Worm (Caenorhabditis elegans) whole organism, L2 larva: ENCODE measurements around the gene F22B7.3.

Experiments
- C34F6.9 ChIP-seq: fragments of 150-350 bp; optimal IDR thresholded peaks from 2 replicates; lab custom pipeline; 2014; ENCODE audit warnings: missing biosample characterization, missing genetic modification characterization
- F13H6.1 ChIP-seq: sonication (generic microtip); optimal IDR thresholded peaks from 2 replicates; lab custom pipeline; 2016; ENCODE audit warnings: missing genetic modification characterization, missing compliant biosample characterization
- R02D3.7 ChIP-seq: fragments of 150-350 bp; optimal IDR thresholded peaks from 2 replicates; lab custom pipeline; 2014; ENCODE audit warnings: missing biosample characterization, missing genetic modification characterization
- Y55F3AM.14 ChIP-seq: fragments of 200-800 bp; sonication (Bioruptor generic); optimal IDR thresholded peaks from 2 replicates; lab custom pipeline; 2018; ENCODE audit warnings: mild to moderate bottlenecking, missing genetic modification characterization, missing compliant biosample characterization
- alr-1 ChIP-seq: fragments of 150-350 bp; optimal IDR thresholded peaks from 2 replicates; lab custom pipeline; 2014; ENCODE audit warnings: missing biosample characterization, missing genetic modification characterization
- aly-2 ChIP-seq: fragments of 150-350 bp; optimal IDR thresholded peaks from 2 replicates; lab custom pipeline; 2014; ENCODE audit warnings: missing biosample characterization, missing genetic modification characterization
- ama-1 ChIP-seq: fragments of 150-350 bp; optimal IDR thresholded peaks from 2 replicates; lab custom pipeline; 2018; ENCODE audit warnings: inconsistent platforms
- blmp-1 ChIP-seq: sonication (generic microtip); optimal IDR thresholded peaks from 2 replicates; lab custom pipeline; 2017; ENCODE audit warnings: missing genetic modification characterization, mild to moderate bottlenecking, missing compliant biosample characterization, antibody characterized with exemption, moderate library complexity; ENCODE audit not compliant: insufficient read depth
- ceh-16 ChIP-seq: fragments of 150-350 bp; optimal IDR thresholded peaks from 2 replicates; lab custom pipeline; 2014; ENCODE audit warnings: missing biosample characterization, missing genetic modification characterization
- ceh-82 ChIP-seq: fragments of 150-350 bp; optimal IDR thresholded peaks from 2 replicates; lab custom pipeline; 2014; ENCODE audit warnings: missing biosample characterization, missing genetic modification characterization
- crh-2 ChIP-seq: sonication (generic microtip); optimal IDR thresholded peaks from 2 replicates; lab custom pipeline; 2017; ENCODE audit warnings: missing biosample characterization, missing genetic modification characterization
- dmd-4 ChIP-seq: sonication (generic microtip); optimal IDR thresholded peaks from 2 replicates; lab custom pipeline; 2017; ENCODE audit warnings: missing biosample characterization, missing genetic modification characterization
- egl-27 ChIP-seq: sonication (generic microtip); optimal IDR thresholded peaks from 3 replicates; lab custom pipeline; 2017; ENCODE audit warnings: missing biosample characterization, missing genetic modification reagents, missing genetic modification characterization
- elt-1 ChIP-seq: fragments of 150-350 bp; optimal IDR thresholded peaks from 2 replicates; lab custom pipeline; 2014; ENCODE audit warnings: missing biosample characterization, missing genetic modification characterization
- elt-3 ChIP-seq: sonication (generic microtip); optimal IDR thresholded peaks from 2 replicates; lab custom pipeline; 2017; ENCODE audit warnings: missing biosample characterization, missing genetic modification characterization
- fos-1 ChIP-seq: fragments of 150-350 bp; optimal IDR thresholded peaks from 2 replicates; lab custom pipeline; 2014; ENCODE audit warnings: missing biosample characterization, missing genetic modification characterization
- gmeb-1 ChIP-seq: fragments of 150-350 bp; optimal IDR thresholded peaks from 2 replicates; lab custom pipeline; 2014; ENCODE audit warnings: missing biosample characterization, missing genetic modification characterization
- lin-13 ChIP-seq: fragments of 150-350 bp; optimal IDR thresholded peaks from 2 replicates; lab custom pipeline; 2014; ENCODE audit warnings: missing biosample characterization, missing genetic modification reagents, missing genetic modification characterization
- lin-39 ChIP-seq: fragments of 150-350 bp; optimal IDR thresholded peaks from 2 replicates; lab custom pipeline; 2014; ENCODE audit warnings: missing biosample characterization, missing genetic modification reagents, missing genetic modification characterization
- mab-5 ChIP-seq: fragments of 150-350 bp; optimal IDR thresholded peaks from 2 replicates; lab custom pipeline; 2014; ENCODE audit warnings: missing biosample characterization, missing genetic modification characterization
- mbf-1 ChIP-seq: sonication (generic microtip); optimal IDR thresholded peaks from 2 replicates; lab custom pipeline; 2017; ENCODE audit warnings: missing biosample characterization, missing genetic modification characterization
- nhr-10 ChIP-seq: sonication (generic microtip); optimal IDR thresholded peaks from 2 replicates; lab custom pipeline; 2017; ENCODE audit warnings: missing biosample characterization, missing genetic modification characterization
- nhr-11 ChIP-seq: fragments of 150-350 bp; optimal IDR thresholded peaks from 2 replicates; lab custom pipeline; 2014; ENCODE audit warnings: missing biosample characterization, missing genetic modification characterization
- nhr-12 ChIP-seq: fragments of 150-350 bp; optimal IDR thresholded peaks from 2 replicates; lab custom pipeline; 2014; ENCODE audit warnings: missing biosample characterization, missing genetic modification characterization
- nhr-129 ChIP-seq: fragments of 150-350 bp; optimal IDR thresholded peaks from 2 replicates; lab custom pipeline; 2014; ENCODE audit warnings: missing biosample characterization, missing genetic modification characterization
- nhr-21 ChIP-seq: fragments of 150-350 bp; optimal IDR thresholded peaks from 2 replicates; lab custom pipeline; 2014; ENCODE audit warnings: missing biosample characterization, missing genetic modification characterization
- nhr-23 ChIP-seq: fragments of 150-350 bp; optimal IDR thresholded peaks from 2 replicates; lab custom pipeline; 2014; ENCODE audit warnings: missing biosample characterization, missing genetic modification reagents, missing genetic modification characterization
- nhr-237 ChIP-seq: fragments of 150-350 bp; optimal IDR thresholded peaks from 2 replicates; lab custom pipeline; 2014; ENCODE audit warnings: missing biosample characterization, missing genetic modification characterization
- nhr-25 ChIP-seq: fragments of 150-350 bp; sonication (generic microtip); optimal IDR thresholded peaks from 3 replicates; lab custom pipeline; 2014; ENCODE audit warnings: missing biosample characterization, missing genetic modification characterization
- nhr-6 ChIP-seq: fragments of 150-350 bp; optimal IDR thresholded peaks from 2 replicates; lab custom pipeline; 2014; ENCODE audit warnings: missing biosample characterization, missing genetic modification characterization
- peb-1 ChIP-seq: fragments of 150-350 bp; optimal IDR thresholded peaks from 2 replicates; lab custom pipeline; 2014; ENCODE audit warnings: missing biosample characterization, missing genetic modification characterization
- sem-4 ChIP-seq: fragments of 150-350 bp; optimal IDR thresholded peaks from 2 replicates; lab custom pipeline; 2014; ENCODE audit warnings: missing biosample characterization, missing genetic modification reagents, missing genetic modification characterization
- skn-1 ChIP-seq: sonication (generic microtip); optimal IDR thresholded peaks from 2 replicates; lab custom pipeline; 2017; ENCODE audit warnings: missing biosample characterization, missing genetic modification characterization
- sma-3 ChIP-seq: sonication (generic microtip); optimal IDR thresholded peaks from 2 replicates; lab custom pipeline; 2016; ENCODE audit warnings: missing genetic modification reagents, missing genetic modification characterization, missing compliant biosample characterization
- sma-9 ChIP-seq, 2 experiments: fragments of 150-350 bp in 1 of 2; sonication (generic microtip) in 1 of 2; optimal IDR thresholded peaks; 2 replicates each; lab custom pipeline; 2014 to 2016; ENCODE audit warnings: missing genetic modification characterization in 2 of 2, mild to moderate bottlenecking in 1 of 2, missing biosample characterization in 1 of 2, missing compliant biosample characterization in 1 of 2, missing genetic modification reagents in 1 of 2, moderate library complexity in 1 of 2
- snpc-4 ChIP-seq: fragments of 150-350 bp; optimal IDR thresholded peaks from 2 replicates; lab custom pipeline; 2014; ENCODE audit warnings: missing biosample characterization, missing genetic modification characterization
- unc-39 ChIP-seq: fragments of 150-350 bp; optimal IDR thresholded peaks from 2 replicates; lab custom pipeline; 2014; ENCODE audit warnings: missing biosample characterization, missing genetic modification characterization
- unc-55 ChIP-seq: fragments of 150-350 bp; sonication (generic microtip); optimal IDR thresholded peaks from 3 replicates; lab custom pipeline; 2014; ENCODE audit warnings: missing biosample characterization, missing genetic modification reagents, missing genetic modification characterization
- unc-62 ChIP-seq: fragments of 150-350 bp; optimal IDR thresholded peaks from 2 replicates; lab custom pipeline; 2014; ENCODE audit warnings: missing biosample characterization, missing genetic modification reagents, missing genetic modification characterization
- zag-1 ChIP-seq: fragments of 150-350 bp; optimal IDR thresholded peaks from 2 replicates; lab custom pipeline; 2014; ENCODE audit warnings: missing biosample characterization, missing genetic modification characterization
- ztf-1 ChIP-seq: fragments of 200-800 bp; sonication (Bioruptor generic); conservative IDR thresholded peaks from 2 replicates; pipeline ENCODE4 v1.3.6; 2022; ENCODE audit warnings: missing genetic modification characterization, missing compliant biosample characterization
- ztf-11 ChIP-seq: sonication (generic microtip); optimal IDR thresholded peaks from 2 replicates; lab custom pipeline; 2017; ENCODE audit warnings: missing biosample characterization, missing genetic modification characterization
- ztf-4 ChIP-seq: fragments of 150-350 bp; optimal IDR thresholded peaks from 2 replicates; lab custom pipeline; 2014; ENCODE audit warnings: missing biosample characterization, missing genetic modification characterization

The F22B7.3 gene

ce11 chrIII:8648589-8648988 lies at the start of gene F22B7.3:
F22B7.3 (plus strand) TSS chrIII:8648889.
- TF ChIP-seq F13H6.1 (tag; lab: Kevin White, UChicago) (no peak), sem-4 (tag; lab: Kevin White, UChicago) (no peak), unc-39 (tag; lab: Kevin White, UChicago) (no peak), sma-9 (GFP tag; optimal IDR thresholded peaks at IDR 0.05; lab: Kevin White, UChicago) (no peak), sma-9 (tag; optimal IDR thresholded peaks at IDR 0.05; lab: Kevin White, UChicago) (no peak), R02D3.7 (tag; lab: Kevin White, UChicago) (no peak), zag-1 (tag; lab: Kevin White, UChicago) (no peak), C34F6.9 (tag; lab: Kevin White, UChicago) (no peak), lin-39 (tag; lab: Kevin White, UChicago) (no peak), egl-27 (tag; lab: Kevin White, UChicago) (no peak), nhr-6 (no peak), nhr-10 (no peak)

ce11 chrIII:8598961-8599360 lies 49.7 kb upstream of the F22B7.3 start:
- no peak for TF ChIP-seq skn-1 (tag; lab: Kevin White, UChicago)
- no peak for TF ChIP-seq fos-1 (tag; lab: Kevin White, UChicago)
- TF ChIP-seq dmd-4 (tag; lab: Kevin White, UChicago) = no peak
- no peak for TF ChIP-seq ztf-11 (tag; lab: Kevin White, UChicago)
- no peak for TF ChIP-seq nhr-237 (tag; lab: Kevin White, UChicago)
- no peak for TF ChIP-seq mab-5
- no peak for TF ChIP-seq ceh-16
- peak; percentile 4 for TF ChIP-seq sma-3 (GFP tag; lab: Kevin White, UChicago)
- TF ChIP-seq nhr-12 (tag; lab: Kevin White, UChicago) = no peak
- TF ChIP-seq alr-1 (tag; lab: Kevin White, UChicago) = no peak
- no peak for TF ChIP-seq unc-39 (tag; lab: Kevin White, UChicago)
- no peak for TF ChIP-seq ceh-82 (tag; lab: Kevin White, UChicago)
- TF ChIP-seq nhr-25 = peak; percentile 15
- no peak for TF ChIP-seq ztf-4 (tag; lab: Kevin White, UChicago)
- peak; percentile 48 for TF ChIP-seq egl-27 (tag; lab: Kevin White, UChicago)
- TF ChIP-seq sem-4 (tag; lab: Kevin White, UChicago) = no peak
- no peak for TF ChIP-seq nhr-11
- no peak for TF ChIP-seq nhr-10
- no peak for TF ChIP-seq ztf-1 (GFP tag; lab: Robert Waterston, UW)
- peak; percentile 27 for TF ChIP-seq nhr-21 (tag; lab: Kevin White, UChicago)
- peak; percentile 55 for TF ChIP-seq crh-2
- TF ChIP-seq elt-3 (tag; lab: Kevin White, UChicago) = no peak
- no peak for TF ChIP-seq C34F6.9 (tag; lab: Kevin White, UChicago)
- no peak for TF ChIP-seq mbf-1 (tag; lab: Kevin White, UChicago)
- TF ChIP-seq snpc-4 (tag; lab: Kevin White, UChicago) = no peak
- no peak for TF ChIP-seq gmeb-1 (tag; lab: Kevin White, UChicago)
- no peak for TF ChIP-seq nhr-23
- no peak for TF ChIP-seq R02D3.7 (tag; lab: Kevin White, UChicago)
- peak; percentile 34 for TF ChIP-seq nhr-129 (tag; lab: Kevin White, UChicago)
- TF ChIP-seq zag-1 (tag; lab: Kevin White, UChicago) = no peak
- no peak for TF ChIP-seq aly-2 (tag; lab: Kevin White, UChicago)
- TF ChIP-seq nhr-6 = no peak
- TF ChIP-seq elt-1 = no peak

- no peak for TF ChIP-seq peb-1 (tag; lab: Kevin White, UChicago)
- TF ChIP-seq sma-3 (GFP tag; lab: Kevin White, UChicago) = no peak
- no peak for TF ChIP-seq unc-62 (GFP tag; lab: Kevin White, UChicago)
- no peak for TF ChIP-seq lin-13 (GFP tag; lab: Kevin White, UChicago)
- no peak for TF ChIP-seq Y55F3AM.14 (GFP tag; lab: Kevin White, UChicago)
- no peak for TF ChIP-seq C34F6.9 (tag; lab: Kevin White, UChicago)
- TF ChIP-seq dmd-4 (tag; lab: Kevin White, UChicago) = no peak
- no peak for TF ChIP-seq crh-2
- no peak for TF ChIP-seq gmeb-1 (tag; lab: Kevin White, UChicago)
- no peak for TF ChIP-seq nhr-129 (tag; lab: Kevin White, UChicago)
- no peak for TF ChIP-seq skn-1 (tag; lab: Kevin White, UChicago)
- TF ChIP-seq unc-39 (tag; lab: Kevin White, UChicago) = no peak
- TF ChIP-seq ama-1 (lab: Kevin White, UChicago) = no peak
- TF ChIP-seq ztf-11 (tag; lab: Kevin White, UChicago) = no peak
- TF ChIP-seq blmp-1 (tag; lab: Kevin White, UChicago) = no peak
- TF ChIP-seq unc-55 (GFP tag; lab: Kevin White, UChicago) = no peak
- TF ChIP-seq snpc-4 (tag; lab: Kevin White, UChicago) = no peak
Observed at ce11 chrIII:8602148-8602547, 46.5 kb upstream of the F22B7.3 start.
